Fruit fly (Drosophila melanogaster): ENCODE results near the gene Jon65Aiv.

The Jon65Aiv gene

dm6 chr3L:6059062-6059708 lies 20.2 kb downstream of the Jon65Aiv start, which contains the start of gene CG6592 (continued):
- TF ChIP-seq CG11085 (GFP tag; IDR thresholded peaks at IDR 0.05) (0 out of 2 replicates have a peak, but pooled peaks have one; percentile 25), CG6689 (GFP tag; IDR thresholded peaks at IDR 0.05) (0 out of 2 replicates have a peak, but pooled peaks have one; percentile 8), HmgD (GFP tag; optimal IDR thresholded peaks at IDR 0.05) (peak; percentile 48), Dll (GFP tag; IDR thresholded peaks at IDR 0.05; ENCODE audit: partially characterized antibody) (no peak), CG31441 (GFP tag; IDR thresholded peaks at IDR 0.05) (0 out of 2 replicates have a peak, but pooled peaks have one; percentile 40), Ada2b (GFP tag; IDR thresholded peaks at IDR 0.05) (no peak), mam (GFP tag; optimal IDR thresholded peaks at IDR 0.05) (peak; percentile 4), otp (GFP tag; IDR thresholded peaks at IDR 0.05) (peak; percentile 65; the same call in 1 of the 3 replicates), CG10431 (GFP tag; optimal IDR thresholded peaks at IDR 0.05) (peak; percentile 3), ara (GFP tag; IDR thresholded peaks at IDR 0.05) (peak; percentile 47; the same call in 1 of the 2 replicates), CG2889 (GFP tag; IDR thresholded peaks at IDR 0.05) (no peak), prd (optimal IDR thresholded peaks at IDR 0.05) (no peak), prd (GFP tag; IDR thresholded peaks at IDR 0.05) (peak; percentile 76), CG11398 (GFP tag; optimal IDR thresholded peaks at IDR 0.05) (peak; percentile 24), CG4707 (GFP tag; optimal IDR thresholded peaks at IDR 0.05) (no peak), sim (GFP tag; IDR thresholded peaks at IDR 0.05) (0 out of 2 replicates have a peak, but pooled peaks have one; percentile 33), CG4820 (GFP tag; optimal IDR thresholded peaks at IDR 0.05) (peak; percentile 16), CG9817 (tag; optimal IDR thresholded peaks at IDR 0.05) (peak; percentile 12), Rx (GFP tag; IDR thresholded peaks at IDR 0.05) (peak; percentile 36; the same call in 1 of the 2 replicates), trh (GFP tag; optimal IDR thresholded peaks at IDR 0.05) (peak; percentile 16), Camta (GFP tag; optimal IDR thresholded peaks at IDR 0.05) (peak; percentile 41), CG30020 (tag; optimal IDR thresholded peaks at IDR 0.05) (no peak), CG2202 (tag; optimal IDR thresholded peaks at IDR 0.05) (peak; percentile 16), CG12744 (GFP tag; optimal IDR thresholded peaks at IDR 0.05) (peak; percentile 4), tna (GFP tag; IDR thresholded peaks at IDR 0.05; ENCODE audit: partially characterized antibody) (no peak), CG12942 (GFP tag; optimal IDR thresholded peaks at IDR 0.05) (peak; percentile 14), NFAT (GFP tag; IDR thresholded peaks at IDR 0.05) (0 out of 2 replicates have a peak, but pooled peaks have one; percentile 5), HLHmδ (GFP tag; optimal IDR thresholded peaks at IDR 0.05) (no peak), jing (GFP tag; optimal IDR thresholded peaks at IDR 0.05) (peak; percentile 5), Hr51 (GFP tag; optimal IDR thresholded peaks at IDR 0.05) (peak in 1 of 2 experiments; percentile 14), croc (GFP tag; conservative IDR thresholded peaks at IDR 0.05) (peak; percentile 26; the same call in 1 of the 3 replicates), CG16863 (GFP tag; optimal IDR thresholded peaks at IDR 0.05) (peak; percentile 24), Hmx (GFP tag; optimal IDR thresholded peaks at IDR 0.05) (no peak), her (GFP tag; optimal IDR thresholded peaks at IDR 0.05) (peak; percentile 14), ftz-f1 (GFP tag; optimal IDR thresholded peaks at IDR 0.05) (no peak), vvl (GFP tag; IDR thresholded peaks at IDR 0.05) (0 out of 2 replicates have a peak, but pooled peaks have one; percentile 22), CG10462 (GFP tag; optimal IDR thresholded peaks at IDR 0.05) (no peak), CG17385 (GFP tag; optimal IDR thresholded peaks at IDR 0.05) (peak; percentile 66), zen (tag; optimal IDR thresholded peaks at IDR 0.05) (peak; percentile 80), org-1 (GFP tag; optimal IDR thresholded peaks at IDR 0.05) (peak; percentile 32), CG8924 (tag; optimal IDR thresholded peaks at IDR 0.05) (peak; percentile 4), bcd (GFP tag; optimal IDR thresholded peaks at IDR 0.05) (peak; percentile 12), Mad (GFP tag; optimal IDR thresholded peaks at IDR 0.05) (peak; percentile 45), CG6272 (GFP tag; IDR thresholded peaks at IDR 0.05) (0 out of 2 replicates have a peak, but pooled peaks have one; percentile 6), CHES-1-like (GFP tag; optimal IDR thresholded peaks at IDR 0.05) (peak; percentile 49), CG15479 (GFP tag; optimal IDR thresholded peaks at IDR 0.05) (peak; percentile 25), CG2678 (tag; optimal IDR thresholded peaks at IDR 0.05) (no peak), CG6813 (GFP tag; optimal IDR thresholded peaks at IDR 0.05) (no peak), sc (optimal IDR thresholded peaks at IDR 0.05) (no peak), sc (GFP tag; optimal IDR thresholded peaks at IDR 0.05) (peak; percentile 39)
